Worm (Caenorhabditis elegans): Measurements from ENCODE around the gene Y51H4A.935.
"Not testable (repeated sequence)": the region's sequence is repeated elsewhere in the genome, so short reads cannot be mapped to it uniquely, and the experiment has no call there.

Gene Y51H4A.935

ce11 chrIV:16507132-16507531 is at the start of gene Y51H4A.935:
Y51H4A.935 (minus strand) TSS chrIV:16507232.
- not testable (repeated sequence) for TF ChIP-seq nhr-76 (tag; optimal IDR thresholded peaks at IDR 0.05); snpc-4 (tag; optimal IDR thresholded peaks at IDR 0.05); ces-1 (GFP tag; optimal IDR thresholded peaks at IDR 0.05)

DNA sequence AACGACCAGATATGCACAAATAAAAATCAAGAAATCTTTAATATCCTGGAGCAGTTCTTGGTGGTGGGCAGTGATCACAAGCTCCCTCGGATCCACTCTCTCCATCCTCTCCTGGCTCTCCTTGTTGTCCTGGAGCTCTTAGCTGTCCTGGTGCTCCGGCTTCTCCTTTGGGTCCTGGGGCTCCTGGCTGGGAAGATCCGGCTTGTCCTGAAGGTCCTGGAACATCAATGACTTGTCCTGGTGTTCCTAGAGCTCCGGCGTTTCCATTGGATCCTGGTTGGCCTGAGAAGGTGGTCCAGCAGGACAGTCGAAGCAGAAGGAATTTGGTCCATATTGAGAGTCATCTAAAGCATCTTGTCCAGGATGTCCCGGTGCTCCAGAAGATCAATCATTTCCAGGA is 44.4 kb upstream of the Y51H4A.935 start:
- TF ChIP-seq ztf-11 (tag; optimal IDR thresholded peaks at IDR 0.05) (no peak), lsy-2 (tag; optimal IDR thresholded peaks at IDR 0.05) (no peak), elt-3 (tag; optimal IDR thresholded peaks at IDR 0.05) (no peak), unc-120 (tag; optimal IDR thresholded peaks at IDR 0.05; ENCODE audit: poor library complexity, severe bottlenecking) (no peak), lin-13 (tag; optimal IDR thresholded peaks at IDR 0.05) (no peak)

ce11 chrIV:16542649-16543048 is 35.6 kb upstream of the Y51H4A.935 start, which contains the start of gene uroc-1:
uroc-1 (minus strand) TSS chrIV:16542749.
- TF ChIP-seq flh-1 (GFP tag; optimal IDR thresholded peaks at IDR 0.05) (no peak), nhr-12 (tag; optimal IDR thresholded peaks at IDR 0.05) (no peak), cnd-1 (tag; optimal IDR thresholded peaks at IDR 0.05) (no peak), unc-62 (GFP tag; optimal IDR thresholded peaks at IDR 0.05) (no peak), bed-3 (GFP tag; optimal IDR thresholded peaks at IDR 0.05) (no peak), zip-8 (tag; optimal IDR thresholded peaks at IDR 0.05) (no peak), nhr-2 (tag; optimal IDR thresholded peaks at IDR 0.05) (no peak), elt-3 (tag; optimal IDR thresholded peaks at IDR 0.05) (no peak), ceh-83 (GFP tag; optimal IDR thresholded peaks at IDR 0.05) (no peak), elt-1 (tag; optimal IDR thresholded peaks at IDR 0.05; ENCODE audit: borderline replicate concordance, insufficient read depth) (no peak), sem-2 (GFP tag; optimal IDR thresholded peaks at IDR 0.05) (no peak), pha-4 (tag; optimal IDR thresholded peaks at IDR 0.05) (no peak), lsy-2 (tag; optimal IDR thresholded peaks at IDR 0.05) (no peak), blmp-1 (tag; optimal IDR thresholded peaks at IDR 0.05) (no peak), ces-1 (GFP tag; optimal IDR thresholded peaks at IDR 0.05) (no peak), tbx-8 (GFP tag; optimal IDR thresholded peaks at IDR 0.05) (no peak), mab-5 (tag; optimal IDR thresholded peaks at IDR 0.05) (no peak), hlh-1 (tag; optimal IDR thresholded peaks at IDR 0.05) (no peak), ham-2 (GFP tag; optimal IDR thresholded peaks at IDR 0.05) (no peak), drap-1 (GFP tag; optimal IDR thresholded peaks at IDR 0.05) (no peak)

DNA sequence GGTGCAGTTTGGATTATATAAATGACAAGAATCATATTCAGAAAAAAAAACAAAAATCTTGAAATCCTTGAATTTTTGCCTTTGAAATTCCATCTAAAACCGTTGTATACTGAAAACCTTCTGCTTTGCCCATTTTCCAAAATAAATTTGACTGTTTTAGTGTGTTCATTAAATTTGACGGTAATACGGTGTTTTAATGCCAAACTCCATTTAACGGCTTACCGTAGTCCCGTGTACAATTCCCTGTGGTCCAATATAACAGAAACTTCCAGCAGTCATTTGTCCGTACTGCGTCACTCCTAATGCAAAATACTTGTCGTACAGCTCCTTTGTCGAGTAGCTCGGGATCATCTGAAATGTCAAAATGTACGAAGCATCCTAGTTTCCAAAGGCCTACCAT is 33.5 kb upstream of the Y51H4A.935 start:
- TF ChIP-seq drap-1 (GFP tag; optimal IDR thresholded peaks at IDR 0.05) (no peak), unc-39 (tag; optimal IDR thresholded peaks at IDR 0.05) (no peak), flh-1 (GFP tag; optimal IDR thresholded peaks at IDR 0.05) (no peak), mls-2 (tag; optimal IDR thresholded peaks at IDR 0.05) (no peak), lin-13 (tag; optimal IDR thresholded peaks at IDR 0.05) (no peak), nhr-76 (tag; optimal IDR thresholded peaks at IDR 0.05) (no peak), mab-5 (tag; optimal IDR thresholded peaks at IDR 0.05) (no peak), nhr-28 (tag; optimal IDR thresholded peaks at IDR 0.05) (no peak), bed-3 (GFP tag; optimal IDR thresholded peaks at IDR 0.05) (no peak), hlh-1 (tag; optimal IDR thresholded peaks at IDR 0.05) (no peak), sem-2 (GFP tag; optimal IDR thresholded peaks at IDR 0.05) (no peak), nhr-12 (tag; optimal IDR thresholded peaks at IDR 0.05) (no peak), lin-32 (GFP tag; optimal IDR thresholded peaks at IDR 0.05) (no peak), ceh-43 (GFP tag; optimal IDR thresholded peaks at IDR 0.05) (no peak), ceh-39 (tag; optimal IDR thresholded peaks at IDR 0.05) (no peak), zip-8 (tag; optimal IDR thresholded peaks at IDR 0.05) (no peak)

ce11 chrIV:16534900-16535299 is 27.9 kb upstream of the Y51H4A.935 start:
- TF ChIP-seq mab-5 (tag; optimal IDR thresholded peaks at IDR 0.05) (no peak), unc-39 (tag; optimal IDR thresholded peaks at IDR 0.05) (no peak), nhr-237 (tag; optimal IDR thresholded peaks at IDR 0.05) (no peak), cnd-1 (tag; optimal IDR thresholded peaks at IDR 0.05) (no peak), snpc-4 (tag; optimal IDR thresholded peaks at IDR 0.05) (no peak), ham-2 (GFP tag; optimal IDR thresholded peaks at IDR 0.05) (no peak), ces-1 (GFP tag; optimal IDR thresholded peaks at IDR 0.05) (no peak), elt-1 (tag; optimal IDR thresholded peaks at IDR 0.05; ENCODE audit: borderline replicate concordance, insufficient read depth) (no peak), sem-2 (GFP tag; optimal IDR thresholded peaks at IDR 0.05) (no peak), lin-13 (tag; optimal IDR thresholded peaks at IDR 0.05) (no peak), flh-1 (GFP tag; optimal IDR thresholded peaks at IDR 0.05) (no peak), sptf-1 (tag; optimal IDR thresholded peaks at IDR 0.05) (no peak), hlh-1 (tag; optimal IDR thresholded peaks at IDR 0.05) (no peak), tbx-8 (GFP tag; optimal IDR thresholded peaks at IDR 0.05) (no peak), bed-3 (GFP tag; optimal IDR thresholded peaks at IDR 0.05) (no peak), elt-3 (tag; optimal IDR thresholded peaks at IDR 0.05) (no peak)
